Worm (Caenorhabditis elegans) whole organism, L1 larva: ENCODE data around the gene era-1.

Source experiments
- efl-1 ChIP-seq, 4 experiments: fragments of 150-350 bp; optimal IDR thresholded peaks in 3 of 4; peaks in 1 of 4; 1 replicate in 1 of 4; 2 replicates in 3 of 4; lab custom pipeline; 2014; ENCODE audit warnings: missing biosample characterization in 2 of 4, missing genetic modification characterization in 2 of 4, missing genetic modification reagents in 2 of 4
- sup-37 ChIP-seq: fragments of 200-800 bp; sonication (Bioruptor generic); optimal IDR thresholded peaks from 2 replicates; lab custom pipeline; 2018; ENCODE audit warnings: mild to moderate bottlenecking, missing genetic modification characterization, missing compliant biosample characterization
- unc-130 ChIP-seq: fragments of 150-350 bp; optimal IDR thresholded peaks from 2 replicates; lab custom pipeline; 2017; ENCODE audit warnings: missing biosample characterization, missing genetic modification characterization, inconsistent platforms
- ztf-11 ChIP-seq, 2 experiments: sonication (generic microtip); optimal IDR thresholded peaks; 2 replicates each; lab custom pipeline; 2016 to 2017; ENCODE audit warnings: missing genetic modification characterization in 2 of 2, missing biosample characterization in 1 of 2, missing compliant biosample characterization in 1 of 2

ce11 chrV:6685963-6686362 is 16.9 kb upstream of the era-1 start:
- TF ChIP-seq ztf-11 (tag; optimal IDR thresholded peaks at IDR 0.05; lab: Kevin White, UChicago) (no peak), efl-1 (optimal IDR thresholded peaks at IDR 0.05; lab: Kevin White, UChicago) (no peak), efl-1 (GFP tag; optimal IDR thresholded peaks at IDR 0.05 in 1 of 2; lab: Kevin White, UChicago) (no peak), sup-37 (no peak), unc-130 (tag; lab: Kevin White, UChicago) (no peak)
